Fruit fly (Drosophila melanogaster) whole organism, embryonic: ENCODE measurements around the gene CG6296.

Source experiments
- BEAF-32 ChIP-seq: fragments of 200-800 bp; sonication (Bioruptor generic); optimal IDR thresholded peaks from 3 replicates; lab custom pipeline; 2017; ENCODE audit warnings: missing biosample characterization, missing genetic modification characterization, mild to moderate bottlenecking, moderate library complexity, missing genetic modification reagents
- Bgb ChIP-seq: fragments of 200-800 bp; sonication (Bioruptor generic); IDR thresholded peaks from 2 replicates; pipeline ENCODE4 v1.3.6; 2022; ENCODE audit warnings: missing biosample characterization, missing genetic modification characterization; ENCODE audit not compliant: partially characterized antibody
- CG10979 ChIP-seq: fragments of 200-800 bp; sonication (Bioruptor generic); optimal IDR thresholded peaks from 2 replicates; lab custom pipeline; 2018; ENCODE audit warnings: missing biosample characterization, mild to moderate bottlenecking, missing genetic modification characterization, moderate library complexity
- CG11085 ChIP-seq: fragments of 200-800 bp; sonication (Bioruptor generic); IDR thresholded peaks from 2 replicates; pipeline ENCODE4 v1.3.6; 2022; ENCODE audit warnings: missing biosample characterization, missing genetic modification characterization
- CG11247 ChIP-seq: fragments of 200-800 bp; sonication (Bioruptor generic); IDR thresholded peaks from 2 replicates; pipeline ENCODE4 v1.3.6; 2022; ENCODE audit warnings: missing biosample characterization, missing genetic modification characterization
- CG12299 ChIP-seq: fragments of 200-800 bp; sonication (Bioruptor generic); optimal IDR thresholded peaks from 2 replicates; lab custom pipeline; 2018; ENCODE audit warnings: missing biosample characterization, mild to moderate bottlenecking, missing genetic modification characterization
- CG17612 ChIP-seq: fragments of 200-800 bp; sonication (Bioruptor generic); IDR thresholded peaks from 2 replicates; pipeline ENCODE4 v1.3.6; 2022; ENCODE audit warnings: missing biosample characterization, missing genetic modification characterization
- CG18011 ChIP-seq: fragments of 200-800 bp; sonication (Bioruptor generic); optimal IDR thresholded peaks from 2 replicates; lab custom pipeline; 2017; ENCODE audit warnings: missing biosample characterization, missing genetic modification characterization, mild to moderate bottlenecking, moderate library complexity, missing genotype
- CG18476 ChIP-seq: fragments of 200-800 bp; sonication (Bioruptor generic); optimal IDR thresholded peaks from 2 replicates; lab custom pipeline; 2016; ENCODE audit warnings: missing biosample characterization, mild to moderate bottlenecking, missing genetic modification characterization
- CG30403 ChIP-seq: fragments of 200-800 bp; sonication (Bioruptor generic); optimal IDR thresholded peaks from 3 replicates; lab custom pipeline; 2016; ENCODE audit warnings: missing biosample characterization, missing genetic modification characterization
- CG30431 ChIP-seq: fragments of 200-800 bp; sonication (Bioruptor generic); optimal IDR thresholded peaks from 2 replicates; lab custom pipeline; 2017; ENCODE audit warnings: missing biosample characterization, missing genetic modification characterization
- CG42726 ChIP-seq: fragments of 200-800 bp; sonication (Bioruptor generic); IDR thresholded peaks from 2 replicates; pipeline ENCODE4 v1.3.6; 2022; ENCODE audit warnings: missing biosample characterization, missing genetic modification characterization; ENCODE audit not compliant: partially characterized antibody
- CG4404 ChIP-seq: fragments of 200-800 bp; sonication (Bioruptor generic); IDR thresholded peaks from 2 replicates; pipeline ENCODE4 v1.3.6; 2022; ENCODE audit warnings: missing biosample characterization, missing genetic modification characterization
- CG4707 ChIP-seq: fragments of 200-800 bp; sonication (Bioruptor generic); optimal IDR thresholded peaks from 2 replicates; lab custom pipeline; 2018; ENCODE audit warnings: missing biosample characterization, mild to moderate bottlenecking, missing genetic modification characterization, moderate library complexity
- CG8089 ChIP-seq: fragments of 200-800 bp; sonication (Bioruptor generic); optimal IDR thresholded peaks from 3 replicates; lab custom pipeline; 2016; ENCODE audit warnings: missing biosample characterization, missing genetic modification characterization
- CG9609 ChIP-seq: fragments of 200-800 bp; sonication (Bioruptor generic); optimal IDR thresholded peaks from 3 replicates; lab custom pipeline; 2016; ENCODE audit warnings: missing biosample characterization, missing genetic modification characterization
- CG9817 ChIP-seq: fragments of 200-800 bp; sonication (Bioruptor generic); optimal IDR thresholded peaks from 2 replicates; lab custom pipeline; 2018; ENCODE audit warnings: missing biosample characterization, mild to moderate bottlenecking, missing genetic modification characterization, moderate library complexity
- Dbx ChIP-seq: fragments of 200-800 bp; sonication (Bioruptor generic); IDR thresholded peaks from 3 replicates; pipeline ENCODE4 v1.3.6; 2022; ENCODE audit warnings: missing biosample characterization, missing genetic modification characterization
- Deaf1 ChIP-seq: fragments of 200-800 bp; optimal IDR thresholded peaks from 3 replicates; lab custom pipeline; 2019; ENCODE audit warnings: missing biosample characterization, mild to moderate bottlenecking, missing genetic modification characterization, moderate library complexity
- Dfd ChIP-seq, 2 experiments: fragments of >200 bp; optimal IDR thresholded peaks; 2 replicates each; lab custom pipeline; 2017; ENCODE audit warnings: missing biosample characterization in 2 of 2, missing genetic modification characterization in 2 of 2
- Dip2 ChIP-seq: fragments of 200-800 bp; sonication (Bioruptor generic); IDR thresholded peaks from 2 replicates; pipeline ENCODE4 v1.3.6; 2022; ENCODE audit warnings: missing biosample characterization, missing genetic modification characterization
- Dref ChIP-seq: fragments of 200-800 bp; sonication (Bioruptor generic); IDR thresholded peaks from 2 replicates; pipeline ENCODE4 v1.3.6; 2022; ENCODE audit warnings: missing biosample characterization, missing genetic modification characterization
- E2f2 ChIP-seq: fragments of 200-800 bp; sonication (Bioruptor generic); IDR thresholded peaks from 2 replicates; pipeline ENCODE4 v1.3.6; 2022; ENCODE audit warnings: missing biosample characterization, missing genetic modification characterization
- Elba2 ChIP-seq: fragments of 200-800 bp; sonication (Bioruptor generic); optimal IDR thresholded peaks from 3 replicates; lab custom pipeline; 2016; ENCODE audit warnings: missing biosample characterization, missing genetic modification characterization
- H15 ChIP-seq: fragments of 200-800 bp; sonication (Bioruptor generic); IDR thresholded peaks from 3 replicates; pipeline ENCODE4 v1.3.6; 2022; ENCODE audit warnings: missing biosample characterization, missing genetic modification characterization
- H2.0 ChIP-seq: fragments of 200-800 bp; sonication (Bioruptor generic); IDR thresholded peaks from 2 replicates; pipeline ENCODE4 v1.3.6; 2022; ENCODE audit warnings: missing biosample characterization, missing genetic modification characterization
- Lim3 ChIP-seq: fragments of 200-800 bp; sonication (Bioruptor generic); IDR thresholded peaks from 2 replicates; pipeline ENCODE4 v1.3.6; 2022; ENCODE audit warnings: missing biosample characterization, missing genetic modification characterization
- NC2β ChIP-seq: fragments of 200-800 bp; sonication (Bioruptor generic); optimal IDR thresholded peaks from 2 replicates; lab custom pipeline; 2016; ENCODE audit warnings: missing biosample characterization, missing genetic modification characterization
- Nf-YC ChIP-seq: fragments of 200-800 bp; optimal IDR thresholded peaks from 3 replicates; lab custom pipeline; 2019; ENCODE audit warnings: missing biosample characterization, mild to moderate bottlenecking, missing genetic modification characterization, moderate library complexity
- Opbp ChIP-seq: fragments of 200-800 bp; sonication (Bioruptor generic); IDR thresholded peaks from 3 replicates; pipeline ENCODE4 v1.3.6; 2022; ENCODE audit warnings: missing biosample characterization, missing genetic modification characterization; ENCODE audit not compliant: partially characterized antibody
- Side ChIP-seq: fragments of 200-800 bp; sonication (Bioruptor generic); optimal IDR thresholded peaks from 2 replicates; lab custom pipeline; 2016; ENCODE audit warnings: missing biosample characterization, missing genetic modification characterization
- aop ChIP-seq: fragments of 200-800 bp; sonication (Bioruptor generic); IDR thresholded peaks from 2 replicates; pipeline ENCODE4 v1.3.6; 2022; ENCODE audit warnings: missing biosample characterization, missing genetic modification characterization
- ase ChIP-seq: fragments of 200-800 bp; sonication (Bioruptor generic); IDR thresholded peaks from 3 replicates; pipeline ENCODE4 v1.3.6; 2022; ENCODE audit warnings: missing biosample characterization, missing genetic modification characterization
- bcd ChIP-seq: fragments of 200-800 bp; sonication (Bioruptor generic); optimal IDR thresholded peaks from 2 replicates; lab custom pipeline; 2017; ENCODE audit warnings: missing biosample characterization, mild to moderate bottlenecking, missing genetic modification characterization
- bigmax ChIP-seq: fragments of 200-800 bp; sonication (Bioruptor generic); optimal IDR thresholded peaks from 2 replicates; lab custom pipeline; 2018; ENCODE audit warnings: missing biosample characterization, mild to moderate bottlenecking, missing genetic modification characterization
- btn ChIP-seq: fragments of 200-800 bp; sonication (Bioruptor generic); optimal IDR thresholded peaks from 2 replicates; lab custom pipeline; 2016; ENCODE audit warnings: missing biosample characterization, missing genetic modification characterization
- cad ChIP-seq: fragments of >200 bp; optimal IDR thresholded peaks from 2 replicates; lab custom pipeline; 2017; ENCODE audit warnings: missing biosample characterization, missing genetic modification characterization
- cg ChIP-seq: fragments of 200-800 bp; sonication (Bioruptor generic); optimal IDR thresholded peaks from 3 replicates; lab custom pipeline; 2019; ENCODE audit warnings: missing biosample characterization, mild to moderate bottlenecking, missing genetic modification characterization, moderate library complexity
- chif ChIP-seq, 2 experiments: fragments of 200-800 bp; sonication (Bioruptor generic); optimal IDR thresholded peaks; 3 replicates each; lab custom pipeline; 2016; ENCODE audit warnings: missing biosample characterization in 2 of 2, missing genetic modification characterization in 2 of 2
- cwo ChIP-seq: fragments of 200-800 bp; sonication (Bioruptor generic); optimal IDR thresholded peaks from 3 replicates; lab custom pipeline; 2017; ENCODE audit warnings: missing biosample characterization, missing genetic modification characterization, mild to moderate bottlenecking, moderate library complexity, missing genetic modification reagents
- dysf ChIP-seq: fragments of 200-800 bp; sonication (Bioruptor generic); IDR thresholded peaks from 3 replicates; pipeline ENCODE4 v1.3.6; 2022; ENCODE audit warnings: missing biosample characterization, missing genetic modification characterization
- hth ChIP-seq: fragments of >200 bp; optimal IDR thresholded peaks from 2 replicates; lab custom pipeline; 2017; ENCODE audit warnings: inconsistent platforms
- kni ChIP-seq: fragments of 200-800 bp; sonication (Bioruptor generic); optimal IDR thresholded peaks from 3 replicates; lab custom pipeline; 2017; ENCODE audit warnings: mild to moderate bottlenecking, missing biosample characterization, missing genetic modification reagents, missing genetic modification characterization
- mam ChIP-seq: fragments of 200-800 bp; sonication (Bioruptor generic); optimal IDR thresholded peaks from 3 replicates; lab custom pipeline; 2016; ENCODE audit warnings: missing biosample characterization, missing genetic modification characterization
- mirr ChIP-seq: fragments of 200-800 bp; sonication (Bioruptor generic); optimal IDR thresholded peaks from 3 replicates; lab custom pipeline; 2018; ENCODE audit warnings: missing biosample characterization, mild to moderate bottlenecking, missing genetic modification characterization
- repo ChIP-seq: fragments of 200-800 bp; sonication (Bioruptor generic); optimal IDR thresholded peaks from 2 replicates; lab custom pipeline; 2016; ENCODE audit warnings: missing biosample characterization, missing genetic modification characterization
- row ChIP-seq: fragments of 200-800 bp; sonication (Bioruptor generic); IDR thresholded peaks from 3 replicates; pipeline ENCODE4 v1.3.6; 2022; ENCODE audit warnings: missing biosample characterization, missing genetic modification characterization
- scrt ChIP-seq: fragments of 200-800 bp; sonication (Bioruptor generic); optimal IDR thresholded peaks from 2 replicates; lab custom pipeline; 2018; ENCODE audit warnings: missing biosample characterization, mild to moderate bottlenecking, missing genetic modification characterization, moderate library complexity
- sisA ChIP-seq: fragments of 200-800 bp; sonication (Bioruptor generic); IDR thresholded peaks from 2 replicates; pipeline ENCODE4 v1.3.6; 2022; ENCODE audit warnings: missing biosample characterization, missing genetic modification characterization
- sna ChIP-seq: fragments of 200-800 bp; sonication (Bioruptor generic); IDR thresholded peaks from 2 replicates; pipeline ENCODE4 v1.3.6; 2022; ENCODE audit warnings: missing biosample characterization, missing genetic modification characterization; ENCODE audit not compliant: partially characterized antibody
- usp ChIP-seq: fragments of >200 bp; optimal IDR thresholded peaks from 2 replicates; lab custom pipeline; 2017; ENCODE audit warnings: missing biosample characterization, missing genetic modification characterization

Gene CG6296

DNA sequence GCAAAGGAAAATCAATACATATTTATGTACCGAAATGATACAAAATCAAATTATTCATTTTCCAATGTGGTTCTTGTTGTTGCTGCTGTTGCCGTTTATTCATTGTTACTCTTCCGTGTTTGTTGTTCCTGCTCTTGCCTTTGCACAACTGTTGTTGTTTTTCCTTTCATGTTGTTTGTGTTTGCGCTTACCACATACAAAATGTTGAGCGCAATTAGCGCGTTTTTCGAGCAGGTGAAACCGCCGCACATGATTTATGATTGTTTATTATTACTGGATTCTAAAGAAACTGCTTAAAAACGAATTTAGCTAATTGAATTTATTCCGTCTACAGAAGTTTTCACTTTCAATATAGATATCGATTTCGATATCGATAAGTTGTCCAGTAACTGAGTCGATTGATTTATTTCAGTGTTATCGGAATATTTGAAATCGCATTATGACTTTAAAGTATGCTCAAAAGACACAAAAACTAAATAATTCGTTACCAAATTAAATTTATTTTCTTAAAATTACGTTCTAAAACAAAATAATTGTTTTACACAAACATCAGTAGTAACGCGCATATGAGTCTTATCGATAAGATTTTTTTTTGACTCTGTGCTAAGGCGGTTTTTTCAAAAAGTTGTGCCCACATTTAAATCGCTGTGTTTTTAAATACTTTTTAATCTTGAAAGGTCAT, 40.7 kb downstream of the CG6296 start, which contains the start of gene Tsp97E (continued):
- TF ChIP-seq btn (no peak), CG42726 (GFP tag; lab: Robert Waterston, UW) (no peak), CG4404 (no peak), CG8089 (GFP tag; lab: Kevin White, UChicago) (no peak), sna (peak; percentile 88), CG12299 (no peak), CG17612 (no peak), cg (GFP tag; lab: Kevin White, UChicago) (peak; percentile 2), CG18011 (GFP tag; lab: Kevin White, UChicago) (no peak), chif (GFP tag; optimal IDR thresholded peaks at IDR 0.05; lab: Kevin White, UChicago) (no peak), Elba2 (GFP tag; lab: Kevin White, UChicago) (no peak), CG9609 (GFP tag; lab: Kevin White, UChicago) (no peak), CG11085 (GFP tag; lab: Robert Waterston, UW) (no peak), CG30403 (GFP tag; lab: Kevin White, UChicago) (no peak), aop (GFP tag; lab: Robert Waterston, UW) (no peak), row (no peak), CG18476 (GFP tag; lab: Kevin White, UChicago) (no peak), NC2β (GFP tag; lab: Kevin White, UChicago) (no peak), cwo (GFP tag; lab: Kevin White, UChicago) (no peak), Bgb (GFP tag; lab: Robert Waterston, UW) (peak; percentile 78), hth (no peak), E2f2 (GFP tag; lab: Robert Waterston, UW) (peak; percentile 96), CG10979 (tag; lab: Kevin White, UChicago) (no peak), H15 (GFP tag; lab: Robert Waterston, UW) (no peak), Nf-YC (tag; lab: Kevin White, UChicago) (peak; percentile 38), mam (GFP tag; lab: Kevin White, UChicago) (no peak), BEAF-32 (GFP tag; lab: Kevin White, UChicago) (peak; percentile 60), Dref (peak; percentile 85), CG9817 (no peak), dysf (GFP tag; lab: Robert Waterston, UW) (no peak), Lim3 (GFP tag; lab: Robert Waterston, UW) (no peak), usp (GFP tag; lab: Kevin White, UChicago) (no peak), Deaf1 (tag; lab: Kevin White, UChicago) (no peak), CG4707 (GFP tag; lab: Kevin White, UChicago) (no peak), bcd (GFP tag; lab: Kevin White, UChicago) (no peak), sisA (GFP tag; lab: Robert Waterston, UW) (no peak), scrt (GFP tag; lab: Kevin White, UChicago) (no peak), cad (GFP tag; lab: Kevin White, UChicago) (no peak), repo (no peak), kni (no peak), bigmax (GFP tag; lab: Kevin White, UChicago) (no peak), Dfd (GFP tag; optimal IDR thresholded peaks at IDR 0.05; lab: Kevin White, UChicago) (no peak), H2.0 (GFP tag; lab: Robert Waterston, UW) (no peak), Side (GFP tag; lab: Kevin White, UChicago) (no peak), CG11247 (GFP tag; lab: Robert Waterston, UW) (no peak), ase (GFP tag; lab: Robert Waterston, UW) (no peak), Dbx (GFP tag; lab: Robert Waterston, UW) (no peak), Opbp (GFP tag; lab: Robert Waterston, UW) (0 out of 3 replicates have a peak, but pooled peaks have one; percentile 32), CG30431 (GFP tag; lab: Kevin White, UChicago) (no peak), Dip2 (GFP tag; lab: Robert Waterston, UW) (no peak), mirr (GFP tag; lab: Kevin White, UChicago) (no peak)
